Worm (Caenorhabditis elegans): ENCODE results near the gene nhr-198.

ce11 chrV:15735720-15736119 lies 41.9 kb downstream of the nhr-198 start, which contains the start of gene str-27:
- TF ChIP-seq ceh-24 (tag; optimal IDR thresholded peaks at IDR 0.05) (no peak), rnt-1 (tag; optimal IDR thresholded peaks at IDR 0.05) (no peak), hlh-6 (tag; optimal IDR thresholded peaks at IDR 0.05) (no peak), ama-1 (optimal IDR thresholded peaks at IDR 0.05) (no peak), unc-55 (GFP tag; optimal IDR thresholded peaks at IDR 0.05) (no peak), ceh-48 (tag; optimal IDR thresholded peaks at IDR 0.05) (no peak)
